Worm (Caenorhabditis elegans) whole organism, L2 larva: ENCODE results near the gene mms-19.

Source experiments
- ama-1 ChIP-seq: fragments of 150-350 bp; optimal IDR thresholded peaks from 2 replicates; lab custom pipeline; 2018; ENCODE audit warnings: inconsistent platforms
- blmp-1 ChIP-seq: sonication (generic microtip); optimal IDR thresholded peaks from 2 replicates; lab custom pipeline; 2017; ENCODE audit warnings: missing genetic modification characterization, mild to moderate bottlenecking, missing compliant biosample characterization, antibody characterized with exemption, moderate library complexity; ENCODE audit not compliant: insufficient read depth
- ceh-82 ChIP-seq: fragments of 150-350 bp; optimal IDR thresholded peaks from 2 replicates; lab custom pipeline; 2014; ENCODE audit warnings: missing biosample characterization, missing genetic modification characterization
- dmd-4 ChIP-seq: sonication (generic microtip); optimal IDR thresholded peaks from 2 replicates; lab custom pipeline; 2017; ENCODE audit warnings: missing biosample characterization, missing genetic modification characterization
- egl-27 ChIP-seq: sonication (generic microtip); optimal IDR thresholded peaks from 3 replicates; lab custom pipeline; 2017; ENCODE audit warnings: missing biosample characterization, missing genetic modification reagents, missing genetic modification characterization
- nhr-11 ChIP-seq: fragments of 150-350 bp; optimal IDR thresholded peaks from 2 replicates; lab custom pipeline; 2014; ENCODE audit warnings: missing biosample characterization, missing genetic modification characterization
- nhr-12 ChIP-seq: fragments of 150-350 bp; optimal IDR thresholded peaks from 2 replicates; lab custom pipeline; 2014; ENCODE audit warnings: missing biosample characterization, missing genetic modification characterization
- unc-62 ChIP-seq: fragments of 150-350 bp; optimal IDR thresholded peaks from 2 replicates; lab custom pipeline; 2014; ENCODE audit warnings: missing biosample characterization, missing genetic modification reagents, missing genetic modification characterization

DNA sequence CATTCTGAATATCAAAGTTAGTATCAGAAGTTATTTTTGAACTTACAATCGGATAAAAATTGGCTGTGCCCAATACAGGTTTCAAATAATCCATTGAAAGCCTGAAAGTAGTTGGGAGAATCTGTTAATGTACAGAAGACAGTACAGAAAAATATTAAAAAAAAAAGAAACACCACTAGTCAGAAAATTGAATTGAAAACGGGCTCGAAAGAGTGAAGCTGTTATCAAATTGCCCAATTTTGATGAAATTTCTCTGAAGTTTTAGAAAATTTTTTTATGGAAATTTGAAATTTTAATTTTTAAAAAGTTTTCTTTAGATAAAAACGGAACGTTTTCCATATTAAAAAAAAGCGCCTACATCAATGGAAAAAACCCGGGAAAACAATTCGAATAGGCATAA lies 53.0 kb downstream of the mms-19 start, which contains the start of gene C18C4.7:
- TF ChIP-seq blmp-1 (tag; lab: Kevin White, UChicago) (no peak), ceh-82 (tag; lab: Kevin White, UChicago) (no peak), unc-62 (GFP tag; lab: Kevin White, UChicago) (no peak), egl-27 (tag; lab: Kevin White, UChicago) (no peak), nhr-12 (tag; lab: Kevin White, UChicago) (no peak), nhr-11 (no peak), ama-1 (lab: Kevin White, UChicago) (no peak), dmd-4 (tag; lab: Kevin White, UChicago) (no peak)
